Worm (Caenorhabditis elegans) whole organism, L2 larva: ENCODE measurements around the gene F37A4.6.

ENCODE experiments used
- F13H6.1 ChIP-seq: sonication (generic microtip); optimal IDR thresholded peaks from 2 replicates; lab custom pipeline; 2016; ENCODE audit warnings: missing genetic modification characterization, missing compliant biosample characterization
- R02D3.7 ChIP-seq: fragments of 150-350 bp; optimal IDR thresholded peaks from 2 replicates; lab custom pipeline; 2014; ENCODE audit warnings: missing biosample characterization, missing genetic modification characterization
- Y55F3AM.14 ChIP-seq: fragments of 200-800 bp; sonication (Bioruptor generic); optimal IDR thresholded peaks from 2 replicates; lab custom pipeline; 2018; ENCODE audit warnings: mild to moderate bottlenecking, missing genetic modification characterization, missing compliant biosample characterization
- ZK546.5 ChIP-seq: sonication (generic microtip); optimal IDR thresholded peaks from 2 replicates; lab custom pipeline; 2017; ENCODE audit warnings: missing biosample characterization, missing genetic modification characterization
- alr-1 ChIP-seq: fragments of 150-350 bp; optimal IDR thresholded peaks from 2 replicates; lab custom pipeline; 2014; ENCODE audit warnings: missing biosample characterization, missing genetic modification characterization
- aly-2 ChIP-seq: fragments of 150-350 bp; optimal IDR thresholded peaks from 2 replicates; lab custom pipeline; 2014; ENCODE audit warnings: missing biosample characterization, missing genetic modification characterization
- ama-1 ChIP-seq: fragments of 150-350 bp; optimal IDR thresholded peaks from 2 replicates; lab custom pipeline; 2018; ENCODE audit warnings: inconsistent platforms
- ceh-16 ChIP-seq: fragments of 150-350 bp; optimal IDR thresholded peaks from 2 replicates; lab custom pipeline; 2014; ENCODE audit warnings: missing biosample characterization, missing genetic modification characterization
- ceh-82 ChIP-seq: fragments of 150-350 bp; optimal IDR thresholded peaks from 2 replicates; lab custom pipeline; 2014; ENCODE audit warnings: missing biosample characterization, missing genetic modification characterization
- crh-2 ChIP-seq: sonication (generic microtip); optimal IDR thresholded peaks from 2 replicates; lab custom pipeline; 2017; ENCODE audit warnings: missing biosample characterization, missing genetic modification characterization
- egl-27 ChIP-seq: sonication (generic microtip); optimal IDR thresholded peaks from 3 replicates; lab custom pipeline; 2017; ENCODE audit warnings: missing biosample characterization, missing genetic modification reagents, missing genetic modification characterization
- elt-1 ChIP-seq: fragments of 150-350 bp; optimal IDR thresholded peaks from 2 replicates; lab custom pipeline; 2014; ENCODE audit warnings: missing biosample characterization, missing genetic modification characterization
- lin-11 ChIP-seq: fragments of 150-350 bp; sonication (generic microtip); optimal IDR thresholded peaks from 2 replicates; lab custom pipeline; 2014; ENCODE audit warnings: missing biosample characterization, missing genetic modification characterization, inconsistent platforms, mixed read lengths
- lin-39 ChIP-seq: fragments of 150-350 bp; optimal IDR thresholded peaks from 2 replicates; lab custom pipeline; 2014; ENCODE audit warnings: missing biosample characterization, missing genetic modification reagents, missing genetic modification characterization
- lsy-2 ChIP-seq, 2 experiments: fragments of 150-350 bp in 1 of 2; sonication (generic microtip) in 1 of 2; optimal IDR thresholded peaks; 2 replicates each; lab custom pipeline; 2014 to 2017; ENCODE audit warnings: missing biosample characterization in 2 of 2, missing genetic modification characterization in 2 of 2
- mab-5 ChIP-seq: fragments of 150-350 bp; optimal IDR thresholded peaks from 2 replicates; lab custom pipeline; 2014; ENCODE audit warnings: missing biosample characterization, missing genetic modification characterization
- nhr-12 ChIP-seq: fragments of 150-350 bp; optimal IDR thresholded peaks from 2 replicates; lab custom pipeline; 2014; ENCODE audit warnings: missing biosample characterization, missing genetic modification characterization
- nhr-129 ChIP-seq: fragments of 150-350 bp; optimal IDR thresholded peaks from 2 replicates; lab custom pipeline; 2014; ENCODE audit warnings: missing biosample characterization, missing genetic modification characterization
- nhr-21 ChIP-seq: fragments of 150-350 bp; optimal IDR thresholded peaks from 2 replicates; lab custom pipeline; 2014; ENCODE audit warnings: missing biosample characterization, missing genetic modification characterization
- nhr-237 ChIP-seq: fragments of 150-350 bp; optimal IDR thresholded peaks from 2 replicates; lab custom pipeline; 2014; ENCODE audit warnings: missing biosample characterization, missing genetic modification characterization
- nhr-25 ChIP-seq: fragments of 150-350 bp; sonication (generic microtip); optimal IDR thresholded peaks from 3 replicates; lab custom pipeline; 2014; ENCODE audit warnings: missing biosample characterization, missing genetic modification characterization
- nhr-6 ChIP-seq: fragments of 150-350 bp; optimal IDR thresholded peaks from 2 replicates; lab custom pipeline; 2014; ENCODE audit warnings: missing biosample characterization, missing genetic modification characterization
- nhr-77 ChIP-seq: fragments of 150-350 bp; optimal IDR thresholded peaks from 2 replicates; lab custom pipeline; 2014; ENCODE audit warnings: missing biosample characterization, missing genetic modification characterization
- peb-1 ChIP-seq: fragments of 150-350 bp; optimal IDR thresholded peaks from 2 replicates; lab custom pipeline; 2014; ENCODE audit warnings: missing biosample characterization, missing genetic modification characterization
- sem-4 ChIP-seq: fragments of 150-350 bp; optimal IDR thresholded peaks from 2 replicates; lab custom pipeline; 2014; ENCODE audit warnings: missing biosample characterization, missing genetic modification reagents, missing genetic modification characterization
- skn-1 ChIP-seq: sonication (generic microtip); optimal IDR thresholded peaks from 2 replicates; lab custom pipeline; 2017; ENCODE audit warnings: missing biosample characterization, missing genetic modification characterization
- sma-9 ChIP-seq, 2 experiments: fragments of 150-350 bp in 1 of 2; sonication (generic microtip) in 1 of 2; optimal IDR thresholded peaks; 2 replicates each; lab custom pipeline; 2014 to 2016; ENCODE audit warnings: missing genetic modification characterization in 2 of 2, mild to moderate bottlenecking in 1 of 2, missing biosample characterization in 1 of 2, missing compliant biosample characterization in 1 of 2, missing genetic modification reagents in 1 of 2, moderate library complexity in 1 of 2
- snpc-4 ChIP-seq: fragments of 150-350 bp; optimal IDR thresholded peaks from 2 replicates; lab custom pipeline; 2014; ENCODE audit warnings: missing biosample characterization, missing genetic modification characterization
- unc-39 ChIP-seq: fragments of 150-350 bp; optimal IDR thresholded peaks from 2 replicates; lab custom pipeline; 2014; ENCODE audit warnings: missing biosample characterization, missing genetic modification characterization
- unc-55 ChIP-seq: fragments of 150-350 bp; sonication (generic microtip); optimal IDR thresholded peaks from 3 replicates; lab custom pipeline; 2014; ENCODE audit warnings: missing biosample characterization, missing genetic modification reagents, missing genetic modification characterization
- unc-62 ChIP-seq: fragments of 150-350 bp; optimal IDR thresholded peaks from 2 replicates; lab custom pipeline; 2014; ENCODE audit warnings: missing biosample characterization, missing genetic modification reagents, missing genetic modification characterization
- zag-1 ChIP-seq: fragments of 150-350 bp; optimal IDR thresholded peaks from 2 replicates; lab custom pipeline; 2014; ENCODE audit warnings: missing biosample characterization, missing genetic modification characterization
- ztf-11 ChIP-seq: sonication (generic microtip); optimal IDR thresholded peaks from 2 replicates; lab custom pipeline; 2017; ENCODE audit warnings: missing biosample characterization, missing genetic modification characterization
- ztf-4 ChIP-seq: fragments of 150-350 bp; optimal IDR thresholded peaks from 2 replicates; lab custom pipeline; 2014; ENCODE audit warnings: missing biosample characterization, missing genetic modification characterization

F37A4.6 gene

DNA sequence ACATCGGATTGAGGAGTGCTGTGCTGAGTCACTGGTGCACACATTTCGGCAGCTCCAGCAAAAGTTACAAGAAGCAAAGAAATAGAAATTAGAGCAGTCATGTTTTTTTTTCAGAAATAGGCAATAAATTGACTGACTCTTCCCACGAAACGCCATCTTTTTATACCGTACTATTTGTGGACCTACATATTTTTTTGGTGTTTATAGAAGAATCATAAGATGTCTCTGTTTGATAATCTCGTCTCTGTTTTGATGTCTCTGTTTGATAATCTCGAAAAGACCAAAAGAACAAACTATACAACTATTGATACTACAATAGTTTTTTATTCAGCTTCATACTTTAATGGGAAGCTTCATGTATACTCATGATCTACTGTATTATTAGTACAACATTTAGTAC, 28.8 kb downstream of the F37A4.6 start, which contains the start of gene Y102E9.3:
TSS of gene Y102E9.3 (minus strand) at position 101 of the 400 bp plus-strand sequence.
- no peak for TF ChIP-seq nhr-12 (tag; lab: Kevin White, UChicago)
- no peak for TF ChIP-seq Y55F3AM.14
- no peak for TF ChIP-seq lsy-2 (tag; optimal IDR thresholded peaks at IDR 0.05; lab: Kevin White, UChicago)
- no peak for TF ChIP-seq ZK546.5 (tag; lab: Kevin White, UChicago)
- no peak for TF ChIP-seq unc-55 (GFP tag; lab: Kevin White, UChicago)
- no peak for TF ChIP-seq lin-39 (tag; lab: Kevin White, UChicago)
- no peak for TF ChIP-seq nhr-237 (tag; lab: Kevin White, UChicago)
- TF ChIP-seq zag-1 = no peak
- no peak for TF ChIP-seq ztf-11 (tag; lab: Kevin White, UChicago)
- no peak for TF ChIP-seq ama-1 (lab: Kevin White, UChicago)
- no peak for TF ChIP-seq ceh-16

DNA sequence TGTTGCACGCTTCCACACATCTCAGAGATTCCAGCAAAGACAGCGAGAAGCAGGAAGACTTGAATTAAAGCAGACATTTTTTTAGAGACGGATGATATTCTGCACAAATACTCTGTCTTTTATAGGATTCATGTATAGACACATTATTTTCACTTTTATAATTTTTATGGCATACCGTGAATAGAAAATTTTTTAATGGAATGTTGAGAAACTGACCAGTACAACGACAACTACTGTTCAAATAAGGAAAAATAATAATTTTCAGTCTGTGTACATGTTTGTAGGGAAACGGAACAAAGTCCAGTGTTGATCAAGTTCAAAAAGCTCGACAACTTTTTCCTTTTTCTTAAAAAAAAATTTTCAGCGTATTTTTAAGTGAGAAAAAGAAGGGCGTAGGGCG, 31.0 kb downstream of the F37A4.6 start, which contains the start of gene Y102E9.6:
TSS of gene Y102E9.6 (minus strand) at position 101 of the 400 bp plus-strand sequence.
- no peak for TF ChIP-seq Y55F3AM.14
- TF ChIP-seq elt-1 (tag; lab: Kevin White, UChicago) = no peak
- TF ChIP-seq R02D3.7 (tag; lab: Kevin White, UChicago) = no peak
- TF ChIP-seq aly-2 = no peak
- TF ChIP-seq ZK546.5 (tag; lab: Kevin White, UChicago) = no peak
- no peak for TF ChIP-seq lin-11 (tag; lab: Kevin White, UChicago)
- TF ChIP-seq mab-5 (tag; lab: Kevin White, UChicago) = no peak
- no peak for TF ChIP-seq nhr-25 (tag; lab: Kevin White, UChicago)
- no peak for TF ChIP-seq ceh-82 (tag; lab: Kevin White, UChicago)
- no peak for TF ChIP-seq nhr-77
- TF ChIP-seq nhr-21 = no peak
- no peak for TF ChIP-seq lsy-2 (tag; optimal IDR thresholded peaks at IDR 0.05; lab: Kevin White, UChicago)
- TF ChIP-seq ztf-11 (tag; lab: Kevin White, UChicago) = no peak
- no peak for TF ChIP-seq nhr-129
- TF ChIP-seq alr-1 (tag; lab: Kevin White, UChicago) = no peak
- TF ChIP-seq, all 48 proteins: peak for 0

DNA sequence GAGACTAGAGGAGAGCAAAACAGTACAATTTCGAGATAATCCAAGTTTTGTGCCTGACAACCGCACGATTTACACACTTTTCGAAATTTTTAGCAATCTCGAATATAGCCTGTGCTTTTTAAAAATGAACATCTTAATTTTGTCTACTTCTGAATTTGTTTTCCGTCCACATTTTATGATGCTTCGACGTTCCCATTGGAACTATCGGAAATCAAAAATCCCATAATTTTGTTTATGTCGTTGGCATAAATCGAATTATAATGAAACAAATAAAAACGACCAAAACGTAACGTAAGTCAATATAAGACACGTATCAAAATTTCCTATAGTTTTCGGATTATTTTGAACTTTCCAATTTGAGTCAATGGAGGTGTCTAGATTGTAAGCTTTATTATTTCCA, 31.4 kb downstream of the F37A4.6 start, which contains the start of gene K07E12.2:
TSS of gene K07E12.2 (plus strand) at position 301 of the 400 bp plus-strand sequence.
- TF ChIP-seq Y55F3AM.14 (no peak), crh-2 (tag; lab: Kevin White, UChicago) (no peak), egl-27 (tag; lab: Kevin White, UChicago) (no peak), nhr-12 (tag; lab: Kevin White, UChicago) (no peak), nhr-129 (no peak), sem-4 (tag; lab: Kevin White, UChicago) (no peak), unc-62 (no peak), lin-11 (tag; lab: Kevin White, UChicago) (no peak), unc-55 (GFP tag; lab: Kevin White, UChicago) (no peak), peb-1 (tag; lab: Kevin White, UChicago) (no peak), nhr-21 (no peak), snpc-4 (tag; lab: Kevin White, UChicago) (no peak)

DNA sequence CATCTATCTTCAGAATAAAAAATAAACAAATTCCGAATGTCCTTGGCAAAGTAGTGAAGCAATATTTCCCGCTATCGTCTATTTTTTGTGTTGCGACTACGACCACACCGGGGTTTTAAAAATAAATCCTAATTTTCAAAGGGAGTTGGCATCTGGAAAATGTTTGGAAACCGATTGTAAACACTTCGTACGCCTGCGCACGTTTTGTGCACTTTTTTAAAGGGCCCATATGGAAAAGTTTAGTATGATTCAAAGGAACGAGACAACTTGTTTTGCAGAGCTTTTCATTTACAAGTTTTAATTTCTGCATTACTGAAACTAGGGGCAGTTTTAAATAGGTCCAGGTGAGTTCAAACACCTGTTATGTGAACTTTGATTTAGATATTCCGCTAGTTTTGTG, 34.5 kb downstream of the F37A4.6 start:
- no peak for TF ChIP-seq egl-27 (tag; lab: Kevin White, UChicago)
- no peak for TF ChIP-seq unc-39 (tag; lab: Kevin White, UChicago)

DNA sequence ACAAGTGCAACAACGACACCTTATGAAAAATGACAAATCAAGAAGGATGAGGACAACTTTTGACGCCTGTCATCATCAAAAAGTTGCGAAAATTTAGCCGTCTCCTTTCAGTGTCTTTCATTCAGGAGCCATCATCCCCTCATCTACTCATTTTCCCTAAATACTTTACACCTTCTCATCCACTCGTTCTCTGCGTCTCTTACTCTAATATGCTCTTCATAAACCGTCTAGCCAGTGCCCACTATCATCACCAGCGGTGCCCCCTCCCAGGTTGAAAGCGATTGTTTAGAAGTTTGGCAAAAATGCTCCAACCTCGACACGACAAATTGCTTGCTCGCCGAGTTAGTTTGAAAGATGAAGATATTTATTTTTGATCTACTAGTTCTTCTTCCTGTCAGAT, 37.0 kb downstream of the F37A4.6 start:
- peak; percentile 44 for TF ChIP-seq F13H6.1 (tag; lab: Kevin White, UChicago)
- TF ChIP-seq unc-62 = no peak
- no peak for TF ChIP-seq sma-9 (GFP tag; optimal IDR thresholded peaks at IDR 0.05; lab: Kevin White, UChicago)
- TF ChIP-seq sma-9 (tag; optimal IDR thresholded peaks at IDR 0.05; lab: Kevin White, UChicago) = no peak
- no peak for TF ChIP-seq nhr-6 (tag; lab: Kevin White, UChicago)
- peak; percentile 40 for TF ChIP-seq nhr-129
- TF ChIP-seq, all 48 proteins: peak for 2

DNA sequence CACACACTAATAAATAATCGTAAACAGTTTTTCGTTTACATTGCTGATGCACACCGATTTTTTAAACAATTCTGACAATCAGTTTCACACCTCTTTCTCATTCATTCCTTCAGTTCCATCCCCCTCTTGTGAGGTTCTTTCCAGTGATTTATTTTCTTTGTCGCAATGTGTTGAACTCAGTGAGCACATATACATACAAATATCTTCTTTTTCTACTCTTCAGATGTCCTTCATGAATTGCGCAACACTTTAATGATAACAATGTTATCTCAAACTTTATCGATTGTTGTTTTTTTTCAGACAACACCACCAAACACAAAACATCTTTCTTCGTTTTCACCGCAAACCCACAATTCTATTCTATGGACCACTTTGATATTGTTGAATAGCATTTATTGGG, 40.4 kb downstream of the F37A4.6 start, which contains the start of gene dig-1:
TSS of gene dig-1 (plus strand) at position 301 of the 400 bp plus-strand sequence.
- TF ChIP-seq alr-1 (tag; lab: Kevin White, UChicago) (no peak), ztf-4 (no peak), skn-1 (tag; lab: Kevin White, UChicago) (no peak)
